Worm (Caenorhabditis elegans): ENCODE results near the gene K12B6.4.

K12B6.4 gene

DNA sequence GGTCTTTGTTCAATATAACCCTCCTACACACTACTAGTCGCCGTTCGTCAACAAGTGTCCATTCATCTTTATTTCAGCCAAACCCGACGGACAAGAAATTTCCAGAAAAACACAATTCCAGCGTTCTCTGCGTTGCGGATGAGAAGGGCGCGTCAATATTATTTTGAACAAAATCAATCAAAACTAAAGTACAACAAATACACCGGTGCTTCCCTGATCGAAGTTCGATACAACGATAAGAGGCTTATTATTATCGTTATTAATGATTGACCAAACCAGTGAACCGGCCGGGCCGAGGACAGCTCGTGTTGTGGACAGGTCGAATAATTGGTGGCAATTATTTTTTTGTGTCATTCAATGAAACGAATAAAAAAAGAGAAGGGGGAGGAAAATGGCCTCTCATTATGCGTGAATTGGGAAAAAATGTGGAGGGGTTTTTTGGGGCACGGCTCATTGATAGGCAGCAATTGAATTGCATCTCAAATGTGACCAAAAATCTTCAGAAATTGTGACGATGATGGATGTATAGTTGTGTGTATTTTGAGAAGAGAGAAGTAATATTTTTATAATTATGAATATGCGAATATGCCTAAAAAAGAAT, 50.3 kb downstream of the K12B6.4 start:
- TF ChIP-seq ceh-31 (tag; optimal IDR thresholded peaks at IDR 0.05) (peak; percentile 39), F13H6.1 (tag; optimal IDR thresholded peaks at IDR 0.05) (no peak)
